Fruit fly (Drosophila melanogaster) whole organism, embryonic: ENCODE data around the gene IntS4.

ENCODE experiments used
- CG10654 ChIP-seq: fragments of 200-800 bp; sonication (Bioruptor generic); optimal IDR thresholded peaks from 2 replicates; lab custom pipeline; 2016; ENCODE audit warnings: missing biosample characterization, missing genetic modification characterization
- CG11504 ChIP-seq: fragments of 200-800 bp; sonication (Bioruptor generic); optimal IDR thresholded peaks from 3 replicates; lab custom pipeline; 2019; ENCODE audit warnings: missing biosample characterization, mild to moderate bottlenecking, missing genetic modification characterization, moderate library complexity
- CG11560 ChIP-seq: fragments of 200-800 bp; sonication (Bioruptor generic); IDR thresholded peaks from 3 replicates; pipeline ENCODE4 v1.3.6; 2022; ENCODE audit warnings: missing biosample characterization, missing genetic modification characterization
- CG14441 ChIP-seq: fragments of 200-800 bp; sonication (Bioruptor generic); IDR thresholded peaks from 2 replicates; pipeline ENCODE4 v1.3.6; 2022; ENCODE audit warnings: missing biosample characterization, missing genetic modification characterization
- CG15011 ChIP-seq: fragments of 200-800 bp; sonication (Bioruptor generic); optimal IDR thresholded peaks from 3 replicates; lab custom pipeline; 2018; ENCODE audit warnings: missing biosample characterization, mild to moderate bottlenecking, missing genetic modification characterization
- CG15269 ChIP-seq: fragments of 200-800 bp; sonication (Bioruptor generic); optimal IDR thresholded peaks from 2 replicates; lab custom pipeline; 2018; ENCODE audit warnings: missing biosample characterization, mild to moderate bottlenecking, missing genetic modification characterization, moderate library complexity
- CG1647 ChIP-seq: fragments of 200-800 bp; sonication (Bioruptor generic); optimal IDR thresholded peaks from 3 replicates; lab custom pipeline; 2016; ENCODE audit warnings: missing biosample characterization, missing genetic modification characterization
- CG17385 ChIP-seq: fragments of 200-800 bp; sonication (Bioruptor generic); optimal IDR thresholded peaks from 3 replicates; lab custom pipeline; 2018; ENCODE audit warnings: missing biosample characterization, mild to moderate bottlenecking, missing genetic modification characterization
- CG18011 ChIP-seq: fragments of 200-800 bp; sonication (Bioruptor generic); optimal IDR thresholded peaks from 2 replicates; lab custom pipeline; 2017; ENCODE audit warnings: missing biosample characterization, missing genetic modification characterization, mild to moderate bottlenecking, moderate library complexity, missing genotype
- CG3065 ChIP-seq: fragments of 200-800 bp; sonication (Bioruptor generic); optimal IDR thresholded peaks from 2 replicates; lab custom pipeline; 2016; ENCODE audit warnings: missing biosample characterization, missing genetic modification characterization
- CG32532 ChIP-seq: fragments of 200-800 bp; sonication (Bioruptor generic); IDR thresholded peaks from 2 replicates; pipeline ENCODE4 v1.3.6; 2022; ENCODE audit warnings: missing biosample characterization, missing genetic modification characterization
- CG3407 ChIP-seq: fragments of 200-800 bp; sonication (Bioruptor generic); optimal IDR thresholded peaks from 2 replicates; lab custom pipeline; 2018; ENCODE audit warnings: missing biosample characterization, mild to moderate bottlenecking, missing genetic modification characterization
- CG42726 ChIP-seq: fragments of 200-800 bp; sonication (Bioruptor generic); IDR thresholded peaks from 2 replicates; pipeline ENCODE4 v1.3.6; 2022; ENCODE audit warnings: missing biosample characterization, missing genetic modification characterization; ENCODE audit not compliant: partially characterized antibody
- CG5180 ChIP-seq: fragments of 200-800 bp; sonication (Bioruptor generic); optimal IDR thresholded peaks from 3 replicates; lab custom pipeline; 2017; ENCODE audit warnings: missing biosample characterization, missing genetic modification characterization, mild to moderate bottlenecking, moderate library complexity, missing genetic modification reagents
- CG8765 ChIP-seq: fragments of 200-800 bp; sonication (Bioruptor generic); IDR thresholded peaks from 2 replicates; pipeline ENCODE4 v1.3.6; 2022; ENCODE audit warnings: missing biosample characterization, missing genetic modification characterization
- Dll ChIP-seq: fragments of 200-800 bp; sonication (Bioruptor generic); IDR thresholded peaks from 4 replicates; pipeline ENCODE4 v1.3.6; 2022; ENCODE audit warnings: missing biosample characterization, missing genetic modification characterization; ENCODE audit not compliant: partially characterized antibody
- E2f2 ChIP-seq: fragments of 200-800 bp; sonication (Bioruptor generic); IDR thresholded peaks from 2 replicates; pipeline ENCODE4 v1.3.6; 2022; ENCODE audit warnings: missing biosample characterization, missing genetic modification characterization
- HLH4C ChIP-seq: fragments of 200-800 bp; sonication (Bioruptor generic); IDR thresholded peaks from 3 replicates; pipeline ENCODE4 v1.3.6; 2022; ENCODE audit warnings: missing biosample characterization, missing genetic modification characterization; ENCODE audit not compliant: partially characterized antibody
- HLH54F ChIP-seq: fragments of 200-800 bp; sonication (Bioruptor generic); optimal IDR thresholded peaks from 3 replicates; lab custom pipeline; 2016; ENCODE audit warnings: missing biosample characterization, missing genetic modification characterization
- Hr39 ChIP-seq: fragments of >200 bp; optimal IDR thresholded peaks from 2 replicates; lab custom pipeline; 2017
- Sin3A ChIP-seq: fragments of >200 bp; optimal IDR thresholded peaks from 2 replicates; lab custom pipeline; 2018
- Trl ChIP-seq, 3 experiments: fragments of >200 bp in 2 of 3; fragments of 200-800 bp in 1 of 3; sonication (Bioruptor generic) in 1 of 3; optimal IDR thresholded peaks; 2 replicates in 1 of 3; 3 replicates in 2 of 3; lab custom pipeline; 2016 to 2017; ENCODE audit warnings: missing biosample characterization in 1 of 3, missing genetic modification characterization in 1 of 3
- aop ChIP-seq: fragments of 200-800 bp; sonication (Bioruptor generic); IDR thresholded peaks from 2 replicates; pipeline ENCODE4 v1.3.6; 2022; ENCODE audit warnings: missing biosample characterization, missing genetic modification characterization
- bbx ChIP-seq: fragments of 200-800 bp; sonication (Bioruptor generic); IDR thresholded peaks from 2 replicates; pipeline ENCODE4 v1.3.6; 2022; ENCODE audit warnings: missing biosample characterization, missing genetic modification characterization; ENCODE audit not compliant: partially characterized antibody
- cg ChIP-seq: fragments of 200-800 bp; sonication (Bioruptor generic); optimal IDR thresholded peaks from 3 replicates; lab custom pipeline; 2019; ENCODE audit warnings: missing biosample characterization, mild to moderate bottlenecking, missing genetic modification characterization, moderate library complexity
- chinmo ChIP-seq: fragments of 200-800 bp; sonication (Bioruptor generic); IDR thresholded peaks from 4 replicates; pipeline ENCODE4 v1.3.6; 2022; ENCODE audit warnings: missing biosample characterization, missing genetic modification characterization; ENCODE audit not compliant: partially characterized antibody
- chn ChIP-seq: fragments of 200-800 bp; sonication (Bioruptor generic); optimal IDR thresholded peaks from 2 replicates; lab custom pipeline; 2016; ENCODE audit warnings: missing biosample characterization, missing genetic modification characterization
- dan ChIP-seq: fragments of 200-800 bp; sonication (Bioruptor generic); IDR thresholded peaks from 2 replicates; pipeline ENCODE4 v1.3.6; 2022; ENCODE audit warnings: missing biosample characterization, missing genetic modification characterization
- dysf ChIP-seq: fragments of 200-800 bp; sonication (Bioruptor generic); IDR thresholded peaks from 3 replicates; pipeline ENCODE4 v1.3.6; 2022; ENCODE audit warnings: missing biosample characterization, missing genetic modification characterization
- ewg ChIP-seq: fragments of 200-800 bp; sonication (Bioruptor generic); optimal IDR thresholded peaks from 3 replicates; lab custom pipeline; 2017; ENCODE audit warnings: mild to moderate bottlenecking, missing biosample characterization, missing genetic modification reagents, missing genetic modification characterization
- exex ChIP-seq: fragments of 200-800 bp; sonication (Bioruptor generic); optimal IDR thresholded peaks from 4 replicates; lab custom pipeline; 2018; ENCODE audit warnings: missing biosample characterization, mild to moderate bottlenecking, missing genetic modification characterization, moderate library complexity
- hb ChIP-seq: fragments of 200-800 bp; sonication (Bioruptor generic); IDR thresholded peaks from 3 replicates; pipeline ENCODE4 v1.3.6; 2022; ENCODE audit warnings: missing biosample characterization, missing genetic modification characterization; ENCODE audit not compliant: partially characterized antibody
- hkb ChIP-seq, 2 experiments: fragments of 200-800 bp in 1 of 2; fragments of >200 bp in 1 of 2; sonication (Bioruptor generic) in 1 of 2; IDR thresholded peaks in 1 of 2; optimal IDR thresholded peaks in 1 of 2; 2 replicates each; pipeline versions ENCODE4 v1.3.6 to Lab custom; 2017 to 2022; ENCODE audit warnings: missing biosample characterization in 1 of 2, missing genetic modification characterization in 1 of 2
- hth ChIP-seq: fragments of >200 bp; optimal IDR thresholded peaks from 2 replicates; lab custom pipeline; 2017; ENCODE audit warnings: inconsistent platforms
- jigr1 ChIP-seq: fragments of 200-800 bp; sonication (Bioruptor generic); IDR thresholded peaks from 3 replicates; pipeline ENCODE4 v1.3.6; 2022; ENCODE audit warnings: missing biosample characterization, missing genetic modification characterization
- ken ChIP-seq: fragments of 200-800 bp; sonication (Bioruptor generic); IDR thresholded peaks from 3 replicates; pipeline ENCODE4 v1.3.6; 2022; ENCODE audit warnings: missing biosample characterization, missing genetic modification characterization
- kni ChIP-seq: fragments of 200-800 bp; sonication (Bioruptor generic); optimal IDR thresholded peaks from 3 replicates; lab custom pipeline; 2017; ENCODE audit warnings: mild to moderate bottlenecking, missing biosample characterization, missing genetic modification reagents, missing genetic modification characterization
- nom ChIP-seq: fragments of 200-800 bp; sonication (Bioruptor generic); optimal IDR thresholded peaks from 2 replicates; lab custom pipeline; 2017; ENCODE audit warnings: missing biosample characterization, missing genetic modification characterization, mild to moderate bottlenecking, moderate library complexity, missing genetic modification reagents
- oc ChIP-seq: fragments of 200-800 bp; sonication (Bioruptor generic); optimal IDR thresholded peaks from 2 replicates; lab custom pipeline; 2018; ENCODE audit warnings: missing biosample characterization, mild to moderate bottlenecking, missing genetic modification characterization, moderate library complexity
- pros ChIP-seq: fragments of 200-800 bp; sonication (Bioruptor generic); optimal IDR thresholded peaks from 3 replicates; lab custom pipeline; 2019; ENCODE audit warnings: missing biosample characterization, mild to moderate bottlenecking, missing genetic modification characterization, moderate library complexity
- ranshi ChIP-seq: fragments of 200-800 bp; sonication (Bioruptor generic); IDR thresholded peaks from 2 replicates; pipeline ENCODE4 v1.3.6; 2022; ENCODE audit warnings: missing biosample characterization, missing genetic modification characterization
- sc ChIP-seq, 3 experiments: fragments of >200 bp in 2 of 3; fragments of 200-800 bp in 1 of 3; sonication (Bioruptor generic) in 1 of 3; optimal IDR thresholded peaks; 2 replicates in 2 of 3; 3 replicates in 1 of 3; lab custom pipeline; 2017; ENCODE audit warnings: mild to moderate bottlenecking in 1 of 3, missing biosample characterization in 1 of 3, missing genetic modification characterization in 1 of 3, missing genetic modification reagents in 1 of 3
- sens ChIP-seq: fragments of 200-800 bp; sonication (Bioruptor generic); peaks from one replicate; lab custom pipeline; 2016; ENCODE audit warnings: missing biosample characterization, missing genetic modification characterization
- sim ChIP-seq: fragments of 200-800 bp; sonication (Bioruptor generic); IDR thresholded peaks from 2 replicates; pipeline ENCODE4 v1.3.6; 2022; ENCODE audit warnings: missing biosample characterization, missing genetic modification characterization
- yki ChIP-seq: fragments of >200 bp; optimal IDR thresholded peaks from 3 replicates; lab custom pipeline; 2018
- z ChIP-seq: fragments of 200-800 bp; sonication (Bioruptor generic); IDR thresholded peaks from 3 replicates; pipeline ENCODE4 v1.3.6; 2022; ENCODE audit warnings: missing biosample characterization, missing genetic modification characterization

Gene IntS4

dm6 chrX:8518025-8518661, 40.4 kb downstream of the IntS4 start (continued):
- TF ChIP-seq kni (GFP tag; lab: Kevin White, UChicago) (peak; percentile 77), z (GFP tag; lab: Robert Waterston, UW) (peak; percentile 95), pros (GFP tag; lab: Kevin White, UChicago) (peak; percentile 89), CG15011 (no peak), bbx (no peak), hkb (optimal IDR thresholded peaks at IDR 0.05; lab: Kevin White, UChicago) (no peak), hkb (GFP tag; IDR thresholded peaks at IDR 0.05; lab: Robert Waterston, UW) (no peak), yki (lab: Kevin White, UChicago) (peak; percentile 11), hb (GFP tag; lab: Robert Waterston, UW) (no peak), sens (GFP tag; lab: Kevin White, UChicago) (no peak), CG32532 (0 out of 2 replicates have a peak, but pooled peaks have one; percentile 4), cg (GFP tag; lab: Kevin White, UChicago) (peak; percentile 83), nom (GFP tag; lab: Kevin White, UChicago) (peak; percentile 65)

- TF ChIP-seq Sin3A (lab: Kevin White, UChicago): peak; percentile 10
- peak; percentile 16 for TF ChIP-seq chn (GFP tag; lab: Kevin White, UChicago)
- TF ChIP-seq CG42726 (GFP tag; lab: Robert Waterston, UW): peak; percentile 99
- TF ChIP-seq Hr39 (lab: Kevin White, UChicago): no peak
- peak; percentile 41 for TF ChIP-seq CG15269
- TF ChIP-seq CG11504 (tag; lab: Kevin White, UChicago): peak; percentile 28
- no peak for TF ChIP-seq HLH54F
- TF ChIP-seq jigr1 (GFP tag; lab: Robert Waterston, UW): no peak
- TF ChIP-seq E2f2: peak; percentile 99
- TF ChIP-seq hth (lab: Kevin White, UChicago): no peak
- TF ChIP-seq ken (GFP tag; lab: Robert Waterston, UW): no peak
- peak; percentile 99 for TF ChIP-seq HLH4C (GFP tag; lab: Robert Waterston, UW)
- no peak for TF ChIP-seq dysf (GFP tag; lab: Robert Waterston, UW)
- no peak for TF ChIP-seq CG1647
- peak; percentile 64 for TF ChIP-seq cg (GFP tag; lab: Kevin White, UChicago)
- TF ChIP-seq oc (tag; lab: Kevin White, UChicago): peak; percentile 5
- TF ChIP-seq CG3065: no peak
- peak; percentile 48; the same call in 1 of the 2 replicates for TF ChIP-seq aop (GFP tag; lab: Robert Waterston, UW)
- peak; percentile 100 for TF ChIP-seq Dll (GFP tag; lab: Robert Waterston, UW)
- TF ChIP-seq CG11560: peak; percentile 62; the same call in 1 of the 3 replicates
- no peak for TF ChIP-seq CG10654 (GFP tag; lab: Kevin White, UChicago)
- no peak for TF ChIP-seq CG3407 (GFP tag; lab: Kevin White, UChicago)
- TF ChIP-seq sc (optimal IDR thresholded peaks at IDR 0.05; lab: Kevin White, UChicago): no peak
- TF ChIP-seq sc (GFP tag; optimal IDR thresholded peaks at IDR 0.05; lab: Kevin White, UChicago): no peak
- peak; percentile 99 for TF ChIP-seq chinmo (GFP tag; lab: Robert Waterston, UW)
- no peak for TF ChIP-seq ewg (GFP tag; lab: Kevin White, UChicago)
- TF ChIP-seq CG8765 (GFP tag; lab: Robert Waterston, UW): no peak
- TF ChIP-seq dan (GFP tag; lab: Robert Waterston, UW): no peak
- no peak for TF ChIP-seq CG14441 (GFP tag; lab: Robert Waterston, UW)
- no peak for TF ChIP-seq Trl (optimal IDR thresholded peaks at IDR 0.05; lab: Kevin White, UChicago)
- TF ChIP-seq Trl (GFP tag; optimal IDR thresholded peaks at IDR 0.05; lab: Kevin White, UChicago): peak; percentile 37
- TF ChIP-seq ranshi (GFP tag; lab: Robert Waterston, UW): no peak
- TF ChIP-seq sim: 0 out of 2 replicates have a peak, but pooled peaks have one; percentile 22
- TF ChIP-seq CG18011 (GFP tag; lab: Kevin White, UChicago): peak; percentile 38
- TF ChIP-seq CG17385 (GFP tag; lab: Kevin White, UChicago): peak; percentile 13
- TF ChIP-seq exex (tag; lab: Kevin White, UChicago): peak; percentile 27
- no peak for TF ChIP-seq CG5180 (GFP tag; lab: Kevin White, UChicago)
Observed at dm6 chrX:8517121-8518024, 41.2 kb downstream of the IntS4 start, which contains the start of gene Nrg. TSS of gene Nrg (plus strand) at chrX:8517373.
